Worm (Caenorhabditis elegans) whole organism, early embryonic: ENCODE data around the gene set-5.

Experiments used
- B0310.2 ChIP-seq: sonication (generic microtip); optimal IDR thresholded peaks from 2 replicates; lab custom pipeline; 2016; ENCODE audit warnings: mild to moderate bottlenecking, missing genetic modification characterization, missing compliant biosample characterization
- F13C5.2 ChIP-seq: sonication (generic microtip); optimal IDR thresholded peaks from 2 replicates; lab custom pipeline; 2017; ENCODE audit warnings: mild to moderate bottlenecking, missing genetic modification characterization, inconsistent platforms, missing compliant biosample characterization
- aly-1 ChIP-seq: sonication (generic microtip); optimal IDR thresholded peaks from 2 replicates; lab custom pipeline; 2016; ENCODE audit warnings: missing genetic modification characterization, missing compliant biosample characterization
- ama-1 ChIP-seq: fragments of 150-350 bp; optimal IDR thresholded peaks from 2 replicates; lab custom pipeline; 2014
- ceh-13 ChIP-seq: fragments of 200-800 bp; sonication (Bioruptor generic); optimal IDR thresholded peaks from 2 replicates; lab custom pipeline; 2018; ENCODE audit warnings: mild to moderate bottlenecking, missing genetic modification characterization, missing compliant biosample characterization
- ceh-36 ChIP-seq: sonication (generic microtip); optimal IDR thresholded peaks from 2 replicates; lab custom pipeline; 2016; ENCODE audit warnings: missing genetic modification characterization, inconsistent platforms, missing compliant biosample characterization
- ets-7 ChIP-seq: sonication (generic microtip); optimal IDR thresholded peaks from 2 replicates; lab custom pipeline; 2016; ENCODE audit warnings: missing genotype, missing genetic modification characterization, missing compliant biosample characterization
- flt-1 ChIP-seq: fragments of 200-800 bp; sonication (Bioruptor generic); IDR thresholded peaks from 2 replicates; pipeline ENCODE4 v1.3.6; 2022; ENCODE audit warnings: missing genetic modification characterization, missing compliant biosample characterization
- hmbx-1 ChIP-seq: sonication (generic microtip); optimal IDR thresholded peaks from 2 replicates; lab custom pipeline; 2016; ENCODE audit warnings: mild to moderate bottlenecking, missing genetic modification characterization, missing compliant biosample characterization
- hmg-4 ChIP-seq: fragments of 200-800 bp; sonication (Bioruptor generic); optimal IDR thresholded peaks from 2 replicates; lab custom pipeline; 2018; ENCODE audit warnings: mild to moderate bottlenecking, missing genetic modification characterization, missing compliant biosample characterization
- hnd-1 ChIP-seq: sonication (generic microtip); optimal IDR thresholded peaks from 2 replicates; lab custom pipeline; 2016; ENCODE audit warnings: missing genetic modification characterization, missing compliant biosample characterization
- pes-1 ChIP-seq: fragments of 200-800 bp; sonication (Bioruptor generic); IDR thresholded peaks from 2 replicates; pipeline ENCODE4 v1.3.6; 2022; ENCODE audit warnings: missing genetic modification reagents, missing genetic modification characterization, missing compliant biosample characterization
- scrt-1 ChIP-seq: fragments of 200-800 bp; sonication (Bioruptor generic); IDR thresholded peaks from 2 replicates; pipeline ENCODE4 v1.3.6; 2022; ENCODE audit warnings: missing genetic modification characterization, missing compliant biosample characterization
- sea-1 ChIP-seq: fragments of 200-800 bp; sonication (Bioruptor generic); conservative IDR thresholded peaks from 2 replicates; pipeline ENCODE4 v1.3.6; 2022; ENCODE audit warnings: missing genetic modification characterization, missing compliant biosample characterization
- tbx-11 ChIP-seq: fragments of 200-800 bp; sonication (Bioruptor generic); IDR thresholded peaks from 2 replicates; pipeline ENCODE4 v1.3.6; 2022; ENCODE audit warnings: missing genetic modification characterization, missing compliant biosample characterization
- tbx-37 ChIP-seq: fragments of 200-800 bp; sonication (Bioruptor generic); conservative IDR thresholded peaks from 2 replicates; pipeline ENCODE4 v1.3.6; 2022; ENCODE audit warnings: missing genetic modification reagents, missing genetic modification characterization, missing compliant biosample characterization
- tra-4 ChIP-seq: sonication (generic microtip); optimal IDR thresholded peaks from 2 replicates; lab custom pipeline; 2017; ENCODE audit warnings: missing genetic modification characterization, missing compliant biosample characterization

The set-5 gene

DNA sequence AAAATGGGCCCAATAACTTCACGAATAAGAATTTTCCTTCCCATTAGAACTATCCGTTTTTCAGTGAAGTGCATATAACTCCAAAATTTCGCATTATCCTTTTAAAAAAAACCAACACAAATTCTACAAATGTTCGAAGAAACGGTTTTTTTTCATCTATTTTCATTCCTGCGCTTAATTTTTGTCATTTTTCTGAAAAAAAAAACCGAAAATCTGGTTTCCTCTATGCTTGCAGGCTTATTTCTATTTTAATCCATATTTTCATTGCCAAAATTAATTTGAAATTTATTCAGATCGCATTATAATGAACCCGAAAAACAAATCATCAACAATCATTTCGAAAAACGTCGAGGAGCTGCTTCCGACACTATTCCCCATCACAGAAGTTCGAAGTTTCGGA, at the start of gene set-5:
Gene set-5 (plus strand): TSS at position 301 of the 400 bp plus-strand sequence.
- TF ChIP-seq F13C5.2 (no peak), B0310.2 (tag; lab: Kevin White, UChicago) (no peak), tbx-37 (no peak), ceh-36 (tag; lab: Kevin White, UChicago) (no peak), hnd-1 (tag; lab: Kevin White, UChicago) (no peak), pes-1 (GFP tag; lab: Robert Waterston, UW) (no peak), scrt-1 (GFP tag; lab: Robert Waterston, UW) (no peak), flt-1 (GFP tag; lab: Robert Waterston, UW) (no peak), sea-1 (GFP tag; lab: Robert Waterston, UW) (no peak), ceh-13 (GFP tag; lab: Kevin White, UChicago) (no peak), hmbx-1 (no peak), ets-7 (no peak), aly-1 (tag; lab: Kevin White, UChicago) (no peak), tbx-11 (no peak), hmg-4 (GFP tag; lab: Kevin White, UChicago) (no peak), ama-1 (no peak), tra-4 (tag; lab: Kevin White, UChicago) (no peak)

DNA sequence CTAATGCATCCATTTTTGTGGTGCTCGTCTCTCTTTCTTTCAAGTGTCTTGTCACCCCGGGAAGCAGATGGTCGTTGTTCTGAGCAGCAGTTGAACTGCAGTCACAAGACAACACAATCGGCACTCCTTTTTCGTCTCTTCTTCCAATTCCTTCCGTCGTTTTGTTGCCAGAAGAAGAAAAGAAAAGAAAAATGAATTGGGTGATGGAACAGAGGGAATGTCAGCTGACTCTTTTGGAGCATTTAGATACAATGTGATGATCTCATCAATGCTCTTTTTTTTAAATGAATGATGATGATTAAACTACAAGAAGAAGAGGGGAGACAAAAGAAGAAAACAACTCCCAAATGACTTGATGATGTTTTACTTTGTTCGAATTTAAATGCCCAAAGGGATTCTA, 48.8 kb upstream of the set-5 start:
- TF ChIP-seq ets-7 (no peak), hnd-1 (tag; lab: Kevin White, UChicago) (no peak), tbx-37 (no peak), flt-1 (GFP tag; lab: Robert Waterston, UW) (no peak), ceh-13 (GFP tag; lab: Kevin White, UChicago) (no peak), hmg-4 (GFP tag; lab: Kevin White, UChicago) (no peak), scrt-1 (GFP tag; lab: Robert Waterston, UW) (no peak), B0310.2 (tag; lab: Kevin White, UChicago) (no peak), pes-1 (GFP tag; lab: Robert Waterston, UW) (no peak), sea-1 (GFP tag; lab: Robert Waterston, UW) (no peak), tra-4 (tag; lab: Kevin White, UChicago) (no peak), aly-1 (tag; lab: Kevin White, UChicago) (no peak), tbx-11 (no peak), F13C5.2 (no peak), ceh-36 (tag; lab: Kevin White, UChicago) (no peak), hmbx-1 (no peak), ama-1 (no peak)

DNA sequence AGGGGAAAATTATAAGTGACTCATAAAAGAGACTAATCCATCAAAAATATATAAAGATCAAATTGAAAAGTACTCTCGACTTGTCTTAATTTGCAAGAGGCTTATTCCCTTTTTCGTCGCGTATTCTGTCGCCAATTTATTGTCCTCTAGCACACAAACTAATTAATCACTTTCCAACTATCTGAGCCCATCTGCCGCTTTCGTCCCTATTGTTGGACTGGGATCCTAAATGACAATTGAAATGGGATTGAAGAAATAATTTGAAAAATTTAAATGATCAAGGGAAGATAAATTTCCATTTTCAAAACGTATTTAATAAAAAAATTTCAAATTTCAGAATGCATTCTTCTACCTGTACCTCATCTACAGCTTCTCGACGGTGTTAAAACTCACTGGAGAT, 48.1 kb upstream of the set-5 start:
- TF ChIP-seq flt-1 (GFP tag; lab: Robert Waterston, UW) = no peak
- no peak for TF ChIP-seq hmbx-1
- no peak for TF ChIP-seq hnd-1 (tag; lab: Kevin White, UChicago)
- TF ChIP-seq tra-4 (tag; lab: Kevin White, UChicago) = no peak
- TF ChIP-seq ceh-36 (tag; lab: Kevin White, UChicago) = no peak
- TF ChIP-seq B0310.2 (tag; lab: Kevin White, UChicago) = no peak
- no peak for TF ChIP-seq hmg-4 (GFP tag; lab: Kevin White, UChicago)

ce11 chrV:14655689-14656088, 43.1 kb upstream of the set-5 start:
- TF ChIP-seq hnd-1 (tag; lab: Kevin White, UChicago) (no peak), ceh-13 (GFP tag; lab: Kevin White, UChicago) (no peak)

DNA sequence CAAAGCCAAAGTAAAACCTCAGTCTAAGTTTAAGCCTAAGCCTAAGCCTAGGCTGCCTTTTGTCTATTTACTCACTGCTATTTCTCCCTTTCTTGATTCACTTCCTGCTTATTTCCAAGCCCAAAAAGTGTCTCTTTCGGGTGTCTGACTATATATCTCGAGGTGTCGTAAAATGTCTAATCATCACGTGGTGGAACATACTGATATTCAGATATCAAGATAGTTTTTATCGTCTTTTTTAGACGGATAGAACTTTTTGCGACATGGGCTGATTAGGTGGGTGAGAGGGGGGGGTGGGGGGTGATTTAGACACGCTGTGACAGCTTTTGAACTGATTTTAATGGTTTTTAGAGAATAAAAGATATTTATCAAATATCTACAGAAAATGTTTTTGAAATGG, 41.8 kb upstream of the set-5 start:
- TF ChIP-seq sea-1 (GFP tag; lab: Robert Waterston, UW) = no peak
- no peak for TF ChIP-seq tbx-11

DNA sequence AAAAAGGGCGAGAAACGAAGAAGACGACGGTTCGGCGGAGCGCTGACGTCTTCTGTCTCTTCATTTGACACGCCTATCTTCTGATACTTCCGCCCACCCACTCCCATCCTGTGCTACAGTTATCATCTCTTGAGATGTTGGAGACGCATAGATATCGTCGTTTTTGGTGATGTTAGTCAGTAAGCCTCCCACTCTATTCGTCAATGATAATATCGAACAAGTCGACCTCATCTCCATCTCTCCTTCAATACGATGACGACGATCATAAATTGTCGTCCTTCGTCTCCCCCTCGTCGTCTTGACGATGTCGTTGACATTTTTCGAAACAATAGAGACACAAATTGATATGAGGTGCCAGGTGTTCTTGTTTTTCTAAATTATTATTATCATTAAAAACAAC, 40.6 kb upstream of the set-5 start, which contains the start of gene slc-25A29:
Gene slc-25A29 (minus strand): TSS at position 45 of the 400 bp plus-strand sequence.
- TF ChIP-seq ets-7 = no peak
- TF ChIP-seq sea-1 (GFP tag; lab: Robert Waterston, UW) = no peak
- no peak for TF ChIP-seq tbx-11
- no peak for TF ChIP-seq F13C5.2
- no peak for TF ChIP-seq aly-1 (tag; lab: Kevin White, UChicago)
- no peak for TF ChIP-seq pes-1 (GFP tag; lab: Robert Waterston, UW)
- TF ChIP-seq B0310.2 (tag; lab: Kevin White, UChicago) = no peak
- TF ChIP-seq scrt-1 (GFP tag; lab: Robert Waterston, UW) = no peak
- TF ChIP-seq ama-1 = no peak

DNA sequence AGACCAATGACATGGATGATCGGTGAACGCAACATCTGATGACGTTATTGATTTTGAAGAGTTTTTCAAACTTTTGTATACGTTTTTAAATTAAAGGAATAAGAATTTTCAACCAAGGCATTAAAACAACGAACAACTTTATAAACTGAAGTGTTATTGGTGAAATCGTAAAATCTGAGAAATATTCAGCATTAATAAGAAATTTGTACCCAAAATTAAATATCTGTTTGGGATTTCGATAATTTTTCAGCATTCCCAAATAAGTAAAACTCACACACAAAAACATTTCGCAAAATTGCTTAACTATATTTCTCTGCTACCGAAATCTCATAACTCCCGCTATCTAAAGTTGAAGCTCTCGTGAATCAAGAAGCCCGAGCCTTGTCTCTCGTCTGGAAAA, 39.2 kb upstream of the set-5 start:
- TF ChIP-seq hnd-1 (tag; lab: Kevin White, UChicago) (no peak), hmbx-1 (no peak), aly-1 (tag; lab: Kevin White, UChicago) (no peak), tbx-11 (no peak), ceh-13 (GFP tag; lab: Kevin White, UChicago) (no peak), flt-1 (GFP tag; lab: Robert Waterston, UW) (no peak), F13C5.2 (no peak), scrt-1 (GFP tag; lab: Robert Waterston, UW) (no peak), ceh-36 (tag; lab: Kevin White, UChicago) (no peak), sea-1 (GFP tag; lab: Robert Waterston, UW) (no peak), ets-7 (no peak)

ce11 chrV:14660608-14661355, 38.0 kb upstream of the set-5 start, which contains the start of gene srh-17:
Gene srh-17, plus strand, starts transcription at chrV:14661305.
- no peak for TF ChIP-seq tbx-37
- no peak for TF ChIP-seq ceh-13 (GFP tag; lab: Kevin White, UChicago)
- TF ChIP-seq tbx-11 = no peak
- TF ChIP-seq ceh-36 (tag; lab: Kevin White, UChicago) = no peak
- TF ChIP-seq pes-1 (GFP tag; lab: Robert Waterston, UW) = no peak
- no peak for TF ChIP-seq sea-1 (GFP tag; lab: Robert Waterston, UW)
- no peak for TF ChIP-seq tra-4 (tag; lab: Kevin White, UChicago)
- no peak for TF ChIP-seq flt-1 (GFP tag; lab: Robert Waterston, UW)
- no peak for TF ChIP-seq hnd-1 (tag; lab: Kevin White, UChicago)
